Fruit fly (Drosophila melanogaster) whole organism, pupa: Measurements from ENCODE around the gene Nct.
A peak's percentile ranks its signal among the peaks of the same experiment; 100 is the strongest.

Source experiments
- CG10348 ChIP-seq: fragments of 200-800 bp; sonication (Bioruptor generic); IDR thresholded peaks from 2 replicates; pipeline ENCODE4 v1.3.6; 2022; ENCODE audit warnings: missing biosample characterization, missing genetic modification characterization
- CG12605 ChIP-seq: fragments of 200-800 bp; sonication (Bioruptor generic); IDR thresholded peaks from 2 replicates; pipeline ENCODE4 v1.3.6; 2022; ENCODE audit warnings: missing biosample characterization, missing genetic modification characterization
- CG13204 ChIP-seq: fragments of 200-800 bp; sonication (Bioruptor generic); optimal IDR thresholded peaks from 2 replicates; lab custom pipeline; 2018; ENCODE audit warnings: missing biosample characterization, mild to moderate bottlenecking, missing genetic modification characterization, moderate library complexity
- CG14655 ChIP-seq: fragments of 200-800 bp; sonication (Bioruptor generic); optimal IDR thresholded peaks from 3 replicates; lab custom pipeline; 2017; ENCODE audit warnings: mild to moderate bottlenecking, missing biosample characterization, missing genetic modification reagents, missing genetic modification characterization
- CG15710 ChIP-seq: fragments of 200-800 bp; sonication (Bioruptor generic); optimal IDR thresholded peaks from 2 replicates; lab custom pipeline; 2018; ENCODE audit warnings: missing biosample characterization, mild to moderate bottlenecking, missing genetic modification characterization, moderate library complexity
- CG17806 ChIP-seq: fragments of 200-800 bp; sonication (Bioruptor generic); optimal IDR thresholded peaks from 2 replicates; lab custom pipeline; 2018; ENCODE audit warnings: missing biosample characterization, mild to moderate bottlenecking, missing genetic modification characterization, moderate library complexity
- CG32121 ChIP-seq: fragments of 200-800 bp; sonication (Bioruptor generic); IDR thresholded peaks from 2 replicates; pipeline ENCODE4 v1.3.6; 2022; ENCODE audit warnings: missing biosample characterization, missing genetic modification characterization
- CG34367 ChIP-seq: fragments of 200-800 bp; sonication (Bioruptor generic); optimal IDR thresholded peaks from 2 replicates; lab custom pipeline; 2018; ENCODE audit warnings: missing biosample characterization, mild to moderate bottlenecking, missing genetic modification characterization
- CG4496 ChIP-seq: fragments of 200-800 bp; sonication (Bioruptor generic); IDR thresholded peaks from 3 replicates; pipeline ENCODE4 v1.3.6; 2022; ENCODE audit warnings: missing biosample characterization, missing genetic modification characterization
- CG8159 ChIP-seq: fragments of 200-800 bp; sonication (Bioruptor generic); optimal IDR thresholded peaks from 3 replicates; lab custom pipeline; 2018; ENCODE audit warnings: missing biosample characterization, mild to moderate bottlenecking, missing genetic modification characterization, moderate library complexity
- CG8301 ChIP-seq: fragments of 200-800 bp; sonication (Bioruptor generic); optimal IDR thresholded peaks from 2 replicates; lab custom pipeline; 2018; ENCODE audit warnings: missing biosample characterization, mild to moderate bottlenecking, missing genetic modification characterization
- CG9948 ChIP-seq: fragments of 200-800 bp; sonication (Bioruptor generic); optimal IDR thresholded peaks from 2 replicates; lab custom pipeline; 2018; ENCODE audit warnings: missing biosample characterization, mild to moderate bottlenecking, missing genetic modification characterization, moderate library complexity
- D1 ChIP-seq: fragments of 200-800 bp; sonication (Bioruptor generic); optimal IDR thresholded peaks from 2 replicates; lab custom pipeline; 2018; ENCODE audit warnings: missing biosample characterization, mild to moderate bottlenecking, missing genetic modification characterization, moderate library complexity
- EcR ChIP-seq: fragments of 200-800 bp; sonication (Bioruptor generic); optimal IDR thresholded peaks from 3 replicates; lab custom pipeline; 2019; ENCODE audit warnings: missing biosample characterization, missing genetic modification characterization, mild to moderate bottlenecking, moderate library complexity, missing genetic modification reagents
- Ets98B ChIP-seq: fragments of 200-800 bp; sonication (Bioruptor generic); IDR thresholded peaks from 2 replicates; pipeline ENCODE4 v1.3.6; 2022; ENCODE audit warnings: missing biosample characterization, missing genetic modification characterization
- Pif1A ChIP-seq: fragments of 200-800 bp; sonication (Bioruptor generic); optimal IDR thresholded peaks from 3 replicates; lab custom pipeline; 2016; ENCODE audit warnings: missing biosample characterization, missing genetic modification characterization
- Pif1B ChIP-seq: fragments of 200-800 bp; sonication (Bioruptor generic); optimal IDR thresholded peaks from 3 replicates; lab custom pipeline; 2016; ENCODE audit warnings: missing biosample characterization, missing genetic modification characterization
- Snoo ChIP-seq: fragments of 200-800 bp; sonication (Bioruptor generic); optimal IDR thresholded peaks from 3 replicates; lab custom pipeline; 2017; ENCODE audit warnings: missing biosample characterization, mild to moderate bottlenecking, missing genetic modification characterization, inconsistent platforms
- fd96Ca ChIP-seq: fragments of 200-800 bp; sonication (Bioruptor generic); IDR thresholded peaks from 3 replicates; pipeline ENCODE4 v1.3.6; 2022; ENCODE audit warnings: missing biosample characterization, missing genetic modification characterization
- gl ChIP-seq: fragments of 200-800 bp; sonication (Bioruptor generic); optimal IDR thresholded peaks from 2 replicates; lab custom pipeline; 2018; ENCODE audit warnings: missing biosample characterization, mild to moderate bottlenecking, missing genetic modification characterization
- rn ChIP-seq: fragments of 200-800 bp; sonication (Bioruptor generic); IDR thresholded peaks from 2 replicates; pipeline ENCODE4 v1.3.6; 2022; ENCODE audit warnings: missing biosample characterization, missing genetic modification characterization

Nct gene

dm6 chr3R:24812987-24813636, 38.3 kb upstream of the Nct start:
- TF ChIP-seq CG12605 (GFP tag; lab: Robert Waterston, UW) = peak; percentile 64
- no peak for TF ChIP-seq Pif1A (GFP tag; lab: Kevin White, UChicago)

dm6 chr3R:24813637-24814301, 37.6 kb upstream of the Nct start, which contains the start of the genes lili and CG34150:
Gene lili (minus strand): TSS chr3R:24814012.
Gene CG34150 (plus strand): TSS chr3R:24814262.
- no peak for TF ChIP-seq CG8159 (tag; lab: Kevin White, UChicago)
- TF ChIP-seq rn = no peak
- TF ChIP-seq Pif1B (GFP tag; lab: Kevin White, UChicago) = no peak
- no peak for TF ChIP-seq D1 (tag; lab: Kevin White, UChicago)
- TF ChIP-seq fd96Ca (GFP tag; lab: Robert Waterston, UW) = no peak
- peak; percentile 79 for TF ChIP-seq CG4496 (GFP tag; lab: Robert Waterston, UW)
- TF ChIP-seq CG15710 (tag; lab: Kevin White, UChicago) = peak; percentile 60
- TF ChIP-seq CG14655 = no peak
- peak; percentile 38; the same call in 1 of the 2 replicates for TF ChIP-seq Ets98B
- TF ChIP-seq CG32121 = peak; percentile 28; the same call in 1 of the 2 replicates
- peak; percentile 27 for TF ChIP-seq CG12605 (GFP tag; lab: Robert Waterston, UW)
- TF ChIP-seq Snoo (tag; lab: Kevin White, UChicago) = peak; percentile 31
- TF ChIP-seq CG34367 (tag; lab: Kevin White, UChicago) = no peak
- no peak for TF ChIP-seq CG8301 (tag; lab: Kevin White, UChicago)
- TF ChIP-seq CG9948 (tag; lab: Kevin White, UChicago) = peak; percentile 38
- peak; percentile 39 for TF ChIP-seq CG17806 (tag; lab: Kevin White, UChicago)
- no peak for TF ChIP-seq gl (tag; lab: Kevin White, UChicago)
- TF ChIP-seq CG13204 (GFP tag; lab: Kevin White, UChicago) = no peak
- no peak for TF ChIP-seq CG10348 (GFP tag; lab: Robert Waterston, UW)
- peak; percentile 22 for TF ChIP-seq EcR (GFP tag; lab: Kevin White, UChicago)
- no peak for TF ChIP-seq Pif1A (GFP tag; lab: Kevin White, UChicago)

- TF ChIP-seq Pif1B (GFP tag; lab: Kevin White, UChicago) (no peak), CG32121 (0 out of 2 replicates have a peak, but pooled peaks have one; percentile 21)
- TF ChIP-seq, all 21 proteins: peak for 1
These were observed 34.2 kb upstream of the Nct start, which contains the start of the genes CG5808 and Saf-B for dm6 chr3R:24816993-24817854. Gene CG5808 (minus strand): TSS chr3R:24817007. Gene Saf-B (plus strand): TSS chr3R:24817464.

dm6 chr3R:24823061-24823460, 28.3 kb upstream of the Nct start:
- TF ChIP-seq CG32121 = no peak

dm6 chr3R:24825548-24825947, 25.9 kb upstream of the Nct start, which contains the start of gene niki:
Gene niki (minus strand): TSS chr3R:24825648.
- TF ChIP-seq CG13204 (GFP tag; lab: Kevin White, UChicago) = no peak
- TF ChIP-seq Snoo (tag; lab: Kevin White, UChicago) = no peak
- TF ChIP-seq CG15710 (tag; lab: Kevin White, UChicago) = no peak
- no peak for TF ChIP-seq CG32121
- TF ChIP-seq CG8301 (tag; lab: Kevin White, UChicago) = no peak
- TF ChIP-seq Pif1B (GFP tag; lab: Kevin White, UChicago) = no peak
- no peak for TF ChIP-seq CG17806 (tag; lab: Kevin White, UChicago)
- no peak for TF ChIP-seq CG8159 (tag; lab: Kevin White, UChicago)
- no peak for TF ChIP-seq fd96Ca (GFP tag; lab: Robert Waterston, UW)
- no peak for TF ChIP-seq CG14655
- no peak for TF ChIP-seq rn
- no peak for TF ChIP-seq CG10348 (GFP tag; lab: Robert Waterston, UW)

dm6 chr3R:24828234-24828633, 23.2 kb upstream of the Nct start, which contains the start of gene RabX4:
Gene RabX4 (minus strand): TSS chr3R:24828409.
- TF ChIP-seq CG13204 (GFP tag; lab: Kevin White, UChicago) (no peak), CG17806 (tag; lab: Kevin White, UChicago) (no peak), CG34367 (tag; lab: Kevin White, UChicago) (no peak), Pif1B (GFP tag; lab: Kevin White, UChicago) (no peak), CG8159 (tag; lab: Kevin White, UChicago) (no peak), CG32121 (no peak), Snoo (tag; lab: Kevin White, UChicago) (no peak), CG8301 (tag; lab: Kevin White, UChicago) (no peak), fd96Ca (GFP tag; lab: Robert Waterston, UW) (no peak), Pif1A (GFP tag; lab: Kevin White, UChicago) (no peak), CG9948 (tag; lab: Kevin White, UChicago) (no peak), CG14655 (no peak)
